Fruit fly (Drosophila melanogaster) whole organism, embryonic: Measurements from ENCODE around the gene CG46467.

Source experiments
- Blimp-1 ChIP-seq: fragments of 200-800 bp; sonication (Bioruptor generic); optimal IDR thresholded peaks from 3 replicates; lab custom pipeline; 2018; ENCODE audit warnings: missing biosample characterization, missing genetic modification characterization, mild to moderate bottlenecking, moderate library complexity, missing genetic modification reagents
- CG10209 ChIP-seq: fragments of 200-800 bp; sonication (Bioruptor generic); optimal IDR thresholded peaks from 3 replicates; lab custom pipeline; 2017; ENCODE audit warnings: missing biosample characterization, mild to moderate bottlenecking, missing genetic modification characterization, missing genetic modification reagents
- CG10274 ChIP-seq: fragments of 200-800 bp; sonication (Bioruptor generic); optimal IDR thresholded peaks from 3 replicates; lab custom pipeline; 2017; ENCODE audit warnings: missing biosample characterization, mild to moderate bottlenecking, missing genetic modification characterization
- CG11247 ChIP-seq: fragments of 200-800 bp; sonication (Bioruptor generic); IDR thresholded peaks from 2 replicates; pipeline ENCODE4 v1.3.6; 2022; ENCODE audit warnings: missing biosample characterization, missing genetic modification characterization
- CG11456 ChIP-seq: fragments of 200-800 bp; sonication (Bioruptor generic); IDR thresholded peaks from 3 replicates; pipeline ENCODE4 v1.3.6; 2022; ENCODE audit warnings: missing biosample characterization, missing genetic modification characterization
- CG12155 ChIP-seq: fragments of 200-800 bp; sonication (Bioruptor generic); optimal IDR thresholded peaks from 3 replicates; lab custom pipeline; 2016; ENCODE audit warnings: missing biosample characterization, missing genetic modification characterization
- CG12219 ChIP-seq: fragments of 200-800 bp; sonication (Bioruptor generic); optimal IDR thresholded peaks from 3 replicates; lab custom pipeline; 2018; ENCODE audit warnings: missing biosample characterization, mild to moderate bottlenecking, missing genetic modification characterization
- CG1647 ChIP-seq: fragments of 200-800 bp; sonication (Bioruptor generic); optimal IDR thresholded peaks from 3 replicates; lab custom pipeline; 2016; ENCODE audit warnings: missing biosample characterization, missing genetic modification characterization
- CG17361 ChIP-seq: fragments of 200-800 bp; sonication (Bioruptor generic); IDR thresholded peaks from 3 replicates; pipeline ENCODE4 v1.3.6; 2022; ENCODE audit warnings: missing biosample characterization, missing genetic modification characterization
- CG2202 ChIP-seq: fragments of 200-800 bp; sonication (Bioruptor generic); optimal IDR thresholded peaks from 2 replicates; lab custom pipeline; 2018; ENCODE audit warnings: missing biosample characterization, mild to moderate bottlenecking, missing genetic modification characterization
- CG2712 ChIP-seq: fragments of 200-800 bp; optimal IDR thresholded peaks from 3 replicates; lab custom pipeline; 2019; ENCODE audit warnings: missing biosample characterization, mild to moderate bottlenecking, missing genetic modification characterization, moderate library complexity
- CG2875 ChIP-seq: fragments of 200-800 bp; sonication (Bioruptor generic); optimal IDR thresholded peaks from 2 replicates; lab custom pipeline; 2017; ENCODE audit warnings: missing biosample characterization, mild to moderate bottlenecking, missing genetic modification characterization, missing genetic modification reagents
- CG33213 ChIP-seq: fragments of 200-800 bp; sonication (Bioruptor generic); optimal IDR thresholded peaks from 3 replicates; lab custom pipeline; 2016; ENCODE audit warnings: missing biosample characterization, missing genetic modification characterization
- CG3407 ChIP-seq: fragments of 200-800 bp; sonication (Bioruptor generic); optimal IDR thresholded peaks from 2 replicates; lab custom pipeline; 2018; ENCODE audit warnings: missing biosample characterization, mild to moderate bottlenecking, missing genetic modification characterization
- CG34224 ChIP-seq: fragments of 200-800 bp; sonication (Bioruptor generic); IDR thresholded peaks from 3 replicates; pipeline ENCODE4 v1.3.6; 2022; ENCODE audit warnings: missing biosample characterization, missing genetic modification characterization; ENCODE audit not compliant: partially characterized antibody
- CG34422 ChIP-seq: fragments of 200-800 bp; sonication (Bioruptor generic); IDR thresholded peaks from 3 replicates; pipeline ENCODE4 v1.3.6; 2022; ENCODE audit warnings: missing biosample characterization, missing genetic modification characterization
- CG5953 ChIP-seq: fragments of 200-800 bp; sonication (Bioruptor generic); IDR thresholded peaks from 2 replicates; pipeline ENCODE4 v1.3.6; 2022; ENCODE audit warnings: missing biosample characterization, missing genetic modification characterization
- CG6813 ChIP-seq: fragments of 200-800 bp; sonication (Bioruptor generic); optimal IDR thresholded peaks from 2 replicates; lab custom pipeline; 2017; ENCODE audit warnings: missing biosample characterization, missing genetic modification characterization, mild to moderate bottlenecking, moderate library complexity, missing genetic modification reagents
- CG7745 ChIP-seq: fragments of 200-800 bp; sonication (Bioruptor generic); optimal IDR thresholded peaks from 2 replicates; lab custom pipeline; 2018; ENCODE audit warnings: missing biosample characterization, mild to moderate bottlenecking, missing genetic modification characterization, moderate library complexity
- CG8290 ChIP-seq, 3 experiments: fragments of 200-800 bp; sonication (Bioruptor generic); optimal IDR thresholded peaks; 2 replicates each; lab custom pipeline; 2016 to 2019; ENCODE audit warnings: missing biosample characterization in 3 of 3, missing genetic modification characterization in 3 of 3, mild to moderate bottlenecking in 2 of 3, moderate library complexity in 1 of 3
- CG9797 ChIP-seq: fragments of 200-800 bp; sonication (Bioruptor generic); optimal IDR thresholded peaks from 3 replicates; lab custom pipeline; 2018; ENCODE audit warnings: missing biosample characterization, mild to moderate bottlenecking, missing genetic modification characterization
- CHES-1-like ChIP-seq: fragments of 200-800 bp; sonication (Bioruptor generic); optimal IDR thresholded peaks from 2 replicates; lab custom pipeline; 2016; ENCODE audit warnings: missing biosample characterization, missing genetic modification characterization
- CoRest ChIP-seq: fragments of 200-800 bp; sonication (Bioruptor generic); optimal IDR thresholded peaks from 3 replicates; lab custom pipeline; 2018; ENCODE audit warnings: missing biosample characterization, mild to moderate bottlenecking, missing genetic modification characterization, moderate library complexity
- GATAe ChIP-seq: fragments of 200-800 bp; sonication (Bioruptor generic); conservative IDR thresholded peaks from 2 replicates; pipeline ENCODE4 v1.3.6; 2022; ENCODE audit warnings: missing biosample characterization, missing genetic modification characterization
- HLH4C ChIP-seq: fragments of 200-800 bp; sonication (Bioruptor generic); IDR thresholded peaks from 3 replicates; pipeline ENCODE4 v1.3.6; 2022; ENCODE audit warnings: missing biosample characterization, missing genetic modification characterization; ENCODE audit not compliant: partially characterized antibody
- HmgD ChIP-seq: fragments of 200-800 bp; sonication (Bioruptor generic); optimal IDR thresholded peaks from 3 replicates; lab custom pipeline; 2016; ENCODE audit warnings: missing biosample characterization, missing genetic modification characterization
- MESR4 ChIP-seq: fragments of 200-800 bp; sonication (Bioruptor generic); optimal IDR thresholded peaks from 2 replicates; lab custom pipeline; 2018; ENCODE audit warnings: missing biosample characterization, mild to moderate bottlenecking, missing genetic modification characterization, moderate library complexity
- Mad ChIP-seq: fragments of 200-800 bp; sonication (Bioruptor generic); optimal IDR thresholded peaks from 2 replicates; lab custom pipeline; 2016; ENCODE audit warnings: missing biosample characterization, missing genetic modification characterization
- Nf-YA ChIP-seq: fragments of 200-800 bp; sonication (Bioruptor generic); IDR thresholded peaks from 2 replicates; pipeline ENCODE4 v1.3.6; 2022; ENCODE audit warnings: missing biosample characterization, missing genetic modification characterization
- Side ChIP-seq: fragments of 200-800 bp; sonication (Bioruptor generic); optimal IDR thresholded peaks from 2 replicates; lab custom pipeline; 2016; ENCODE audit warnings: missing biosample characterization, missing genetic modification characterization
- YL-1 ChIP-seq: fragments of 200-800 bp; sonication (Bioruptor generic); optimal IDR thresholded peaks from 3 replicates; lab custom pipeline; 2017; ENCODE audit warnings: missing biosample characterization, mild to moderate bottlenecking, missing genetic modification characterization
- abd-A ChIP-seq: fragments of 200-800 bp; sonication (Bioruptor generic); optimal IDR thresholded peaks from 3 replicates; lab custom pipeline; 2019; ENCODE audit warnings: missing biosample characterization, mild to moderate bottlenecking, missing genetic modification characterization, moderate library complexity
- bab2 ChIP-seq: fragments of 200-800 bp; sonication (Bioruptor generic); optimal IDR thresholded peaks from 2 replicates; lab custom pipeline; 2016; ENCODE audit warnings: missing biosample characterization, missing genetic modification characterization
- cato ChIP-seq: fragments of 200-800 bp; sonication (Bioruptor generic); optimal IDR thresholded peaks from 2 replicates; lab custom pipeline; 2016; ENCODE audit warnings: missing biosample characterization, missing genetic modification characterization, borderline replicate concordance
- crol ChIP-seq: fragments of 200-800 bp; sonication (Bioruptor generic); IDR thresholded peaks from 2 replicates; pipeline ENCODE4 v1.3.6; 2022; ENCODE audit warnings: missing biosample characterization, missing genetic modification characterization
- danr ChIP-seq: fragments of 200-800 bp; sonication (Bioruptor generic); IDR thresholded peaks from 2 replicates; pipeline ENCODE4 v1.3.6; 2022; ENCODE audit warnings: missing biosample characterization, missing genetic modification characterization
- emc ChIP-seq: fragments of 200-800 bp; sonication (Bioruptor generic); optimal IDR thresholded peaks from 2 replicates; lab custom pipeline; 2016; ENCODE audit warnings: missing biosample characterization, missing genetic modification characterization
- gce ChIP-seq: fragments of 200-800 bp; sonication (Bioruptor generic); IDR thresholded peaks from 3 replicates; pipeline ENCODE4 v1.3.6; 2022; ENCODE audit warnings: missing biosample characterization, missing genetic modification characterization
- gro ChIP-seq: fragments of 200-800 bp; sonication (Bioruptor generic); optimal IDR thresholded peaks from 2 replicates; lab custom pipeline; 2016; ENCODE audit warnings: missing biosample characterization, missing genetic modification characterization
- lab ChIP-seq: fragments of 200-800 bp; sonication (Bioruptor generic); optimal IDR thresholded peaks from 3 replicates; lab custom pipeline; 2017; ENCODE audit warnings: missing biosample characterization, missing genetic modification characterization, mild to moderate bottlenecking, moderate library complexity, missing genetic modification reagents
- lbe ChIP-seq: fragments of 200-800 bp; sonication (Bioruptor generic); optimal IDR thresholded peaks from 2 replicates; lab custom pipeline; 2016; ENCODE audit warnings: missing biosample characterization, mild to moderate bottlenecking, missing genetic modification characterization
- nerfin-2 ChIP-seq: fragments of 200-800 bp; sonication (Bioruptor generic); IDR thresholded peaks from 2 replicates; pipeline ENCODE4 v1.3.6; 2022; ENCODE audit warnings: missing biosample characterization, missing genetic modification characterization; ENCODE audit not compliant: partially characterized antibody
- onecut ChIP-seq: fragments of 200-800 bp; sonication (Bioruptor generic); IDR thresholded peaks from 2 replicates; pipeline ENCODE4 v1.3.6; 2022; ENCODE audit warnings: missing biosample characterization, missing genetic modification characterization
- otp ChIP-seq: fragments of 200-800 bp; sonication (Bioruptor generic); IDR thresholded peaks from 3 replicates; pipeline ENCODE4, ENCODE4 v1.3.6; 2022; ENCODE audit warnings: missing biosample characterization, missing genetic modification characterization
- slp2 ChIP-seq: fragments of 200-800 bp; sonication (Bioruptor generic); optimal IDR thresholded peaks from 2 replicates; lab custom pipeline; 2016; ENCODE audit warnings: missing biosample characterization, missing genetic modification characterization
- sna ChIP-seq: fragments of 200-800 bp; sonication (Bioruptor generic); IDR thresholded peaks from 2 replicates; pipeline ENCODE4 v1.3.6; 2022; ENCODE audit warnings: missing biosample characterization, missing genetic modification characterization; ENCODE audit not compliant: partially characterized antibody
- so ChIP-seq: fragments of 200-800 bp; sonication (Bioruptor generic); IDR thresholded peaks from 3 replicates; pipeline ENCODE4 v1.3.6; 2022; ENCODE audit warnings: missing biosample characterization, missing genetic modification characterization
- sr ChIP-seq: fragments of 200-800 bp; sonication (Bioruptor generic); IDR thresholded peaks from 3 replicates; pipeline ENCODE4 v1.3.6; 2022; ENCODE audit warnings: missing biosample characterization, missing genetic modification characterization
- yki ChIP-seq: fragments of >200 bp; optimal IDR thresholded peaks from 3 replicates; lab custom pipeline; 2018
- z ChIP-seq: fragments of 200-800 bp; sonication (Bioruptor generic); IDR thresholded peaks from 3 replicates; pipeline ENCODE4 v1.3.6; 2022; ENCODE audit warnings: missing biosample characterization, missing genetic modification characterization

CG46467 gene

DNA sequence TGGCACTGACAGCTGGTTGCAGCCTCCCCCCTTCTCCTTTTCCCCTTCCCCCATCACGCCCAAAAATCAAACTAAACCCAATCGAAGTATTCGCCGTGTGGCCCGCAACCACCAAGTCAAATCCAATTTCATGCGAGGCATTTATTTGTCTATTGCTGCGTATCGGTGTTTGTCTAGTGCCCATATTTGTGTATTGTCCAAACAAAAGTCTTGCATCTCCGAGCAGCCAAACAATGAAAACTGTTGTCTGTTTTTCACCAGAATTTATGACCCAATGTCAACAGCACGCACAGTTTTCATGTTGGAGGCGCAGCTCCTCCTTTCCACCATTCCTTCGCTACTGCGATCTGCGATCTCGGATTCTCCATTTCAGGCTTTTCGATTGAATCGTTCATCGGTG, 4.5 kb upstream of the CG46467 start (continued):
- TF ChIP-seq CG10274 (GFP tag; lab: Kevin White, UChicago) (no peak), Side (GFP tag; lab: Kevin White, UChicago) (peak; percentile 21), crol (GFP tag; lab: Robert Waterston, UW) (no peak), nerfin-2 (GFP tag; lab: Robert Waterston, UW) (no peak), CG2202 (tag; lab: Kevin White, UChicago) (peak; percentile 92), CG9797 (GFP tag; lab: Kevin White, UChicago) (peak; percentile 24), CG8290 (GFP tag; optimal IDR thresholded peaks at IDR 0.05; lab: Kevin White, UChicago) (peak; percentile 48), CG8290 (tag; optimal IDR thresholded peaks at IDR 0.05; lab: Kevin White, UChicago) (peak; percentile 26 to 49), emc (GFP tag; lab: Kevin White, UChicago) (no peak), CG34224 (GFP tag; lab: Robert Waterston, UW) (no peak), CG5953 (0 out of 2 replicates have a peak, but pooled peaks have one; percentile 25), HLH4C (no peak), Nf-YA (0 out of 2 replicates have a peak, but pooled peaks have one; percentile 32), sr (GFP tag; lab: Robert Waterston, UW) (peak; percentile 40; the same call in 1 of the 3 replicates), otp (GFP tag; lab: Robert Waterston, UW) (peak; percentile 79; the same call in 2 of the 3 replicates), CG12155 (GFP tag; lab: Kevin White, UChicago) (no peak), CG1647 (peak; percentile 20), gro (GFP tag; lab: Kevin White, UChicago) (no peak), Mad (GFP tag; lab: Kevin White, UChicago) (no peak), CG12219 (GFP tag; lab: Kevin White, UChicago) (peak; percentile 8), MESR4 (GFP tag; lab: Kevin White, UChicago) (peak; percentile 19), danr (GFP tag; lab: Robert Waterston, UW) (no peak), CG33213 (GFP tag; lab: Kevin White, UChicago) (peak; percentile 42), sna (GFP tag; lab: Robert Waterston, UW) (no peak), gce (GFP tag; lab: Robert Waterston, UW) (no peak), yki (lab: Kevin White, UChicago) (no peak), CG7745 (peak; percentile 74), CoRest (peak; percentile 30), CG3407 (GFP tag; lab: Kevin White, UChicago) (peak; percentile 85), onecut (GFP tag; lab: Robert Waterston, UW) (peak; percentile 62), cato (GFP tag; lab: Kevin White, UChicago) (no peak), CG11247 (GFP tag; lab: Robert Waterston, UW) (no peak), z (GFP tag; lab: Robert Waterston, UW) (no peak), CG11456 (GFP tag; lab: Robert Waterston, UW) (no peak), slp2 (GFP tag; lab: Kevin White, UChicago) (peak; percentile 36), CHES-1-like (peak; percentile 52), CG17361 (GFP tag; lab: Robert Waterston, UW) (peak; percentile 42; the same call in 2 of the 3 replicates), Blimp-1 (GFP tag; lab: Kevin White, UChicago) (peak; percentile 64), GATAe (GFP tag; lab: Robert Waterston, UW) (no peak), abd-A (no peak), bab2 (GFP tag; lab: Kevin White, UChicago) (peak; percentile 77), so (GFP tag; lab: Robert Waterston, UW) (0 out of 3 replicates have a peak, but pooled peaks have one; percentile 21), CG6813 (GFP tag; lab: Kevin White, UChicago) (peak; percentile 89), lbe (no peak), lab (GFP tag; lab: Kevin White, UChicago) (peak; percentile 50), HmgD (GFP tag; lab: Kevin White, UChicago) (peak; percentile 21), CG2712 (tag; lab: Kevin White, UChicago) (peak; percentile 37), CG34422 (0 out of 3 replicates have a peak, but pooled peaks have one; percentile 10), CG2875 (GFP tag; lab: Kevin White, UChicago) (peak; percentile 88), CG10209 (GFP tag; lab: Kevin White, UChicago) (peak; percentile 67), YL-1 (peak; percentile 55)
